Fruit fly (Drosophila melanogaster) whole organism, adult: Measurements from ENCODE around the gene APC4.
A peak's percentile ranks its signal among the peaks of the same experiment; 100 is the strongest.
"Not testable (repeated sequence)": the region's sequence is repeated elsewhere in the genome, so short reads cannot be mapped to it uniquely, and the experiment has no call there.

Experiments used
- CG11617 ChIP-seq: fragments of 200-800 bp; sonication (Bioruptor generic); optimal IDR thresholded peaks from 2 replicates; lab custom pipeline; 2017; ENCODE audit warnings: mild to moderate bottlenecking, missing biosample characterization, missing genetic modification reagents, missing genetic modification characterization
- CG12768 ChIP-seq: fragments of 200-800 bp; sonication (Bioruptor generic); optimal IDR thresholded peaks from 2 replicates; lab custom pipeline; 2017; ENCODE audit warnings: missing biosample characterization, missing genetic modification characterization, mild to moderate bottlenecking, moderate library complexity, missing genetic modification reagents
- CG14711 ChIP-seq: fragments of 200-800 bp; sonication (Bioruptor generic); optimal IDR thresholded peaks from 2 replicates; lab custom pipeline; 2018; ENCODE audit warnings: missing biosample characterization, mild to moderate bottlenecking, missing genetic modification characterization, moderate library complexity
- CG1620 ChIP-seq: fragments of 200-800 bp; sonication (Bioruptor generic); optimal IDR thresholded peaks from 2 replicates; lab custom pipeline; 2016; ENCODE audit warnings: missing biosample characterization, missing genetic modification characterization
- CG33017 ChIP-seq: fragments of 200-800 bp; sonication (Bioruptor generic); optimal IDR thresholded peaks from 2 replicates; lab custom pipeline; 2018; ENCODE audit warnings: missing biosample characterization, mild to moderate bottlenecking, missing genetic modification characterization, moderate library complexity
- CG5204 ChIP-seq: fragments of 200-800 bp; sonication (Bioruptor generic); optimal IDR thresholded peaks from 2 replicates; lab custom pipeline; 2016; ENCODE audit warnings: missing biosample characterization, missing genetic modification characterization
- CG7045 ChIP-seq: fragments of 200-800 bp; sonication (Bioruptor generic); optimal IDR thresholded peaks from 2 replicates; lab custom pipeline; 2017; ENCODE audit warnings: missing biosample characterization, mild to moderate bottlenecking, missing genetic modification characterization
- CG7101 ChIP-seq: fragments of 200-800 bp; sonication (Bioruptor generic); optimal IDR thresholded peaks from 2 replicates; lab custom pipeline; 2018; ENCODE audit warnings: missing biosample characterization, mild to moderate bottlenecking, missing genetic modification characterization, moderate library complexity
- Clk ChIP-seq: fragments of 200-800 bp; sonication (Bioruptor generic); optimal IDR thresholded peaks from 2 replicates; lab custom pipeline; 2017; ENCODE audit warnings: missing biosample characterization, missing genetic modification characterization
- Crg-1 ChIP-seq: fragments of 200-800 bp; sonication (Bioruptor generic); optimal IDR thresholded peaks from 2 replicates; lab custom pipeline; 2016; ENCODE audit warnings: missing biosample characterization, missing genetic modification characterization
- Hr96 ChIP-seq: fragments of 200-800 bp; sonication (Bioruptor generic); optimal IDR thresholded peaks from 2 replicates; lab custom pipeline; 2016; ENCODE audit warnings: missing biosample characterization, missing genetic modification characterization
- Mnt ChIP-seq: fragments of 200-800 bp; sonication (Bioruptor generic); optimal IDR thresholded peaks from 2 replicates; lab custom pipeline; 2016; ENCODE audit warnings: missing biosample characterization, mild to moderate bottlenecking, missing genetic modification characterization
- bab1 ChIP-seq: fragments of 200-800 bp; sonication (Bioruptor generic); optimal IDR thresholded peaks from 3 replicates; lab custom pipeline; 2019; ENCODE audit warnings: missing biosample characterization, mild to moderate bottlenecking, missing genetic modification characterization, moderate library complexity
- cic ChIP-seq: fragments of 200-800 bp; sonication (Bioruptor generic); optimal IDR thresholded peaks from 2 replicates; lab custom pipeline; 2017; ENCODE audit warnings: missing biosample characterization, mild to moderate bottlenecking, missing genetic modification characterization, moderate library complexity
- cnc ChIP-seq, 2 experiments: fragments of >200 bp; optimal IDR thresholded peaks; 2 replicates each; lab custom pipeline; 2017
- kay ChIP-seq: fragments of 200-800 bp; sonication (Bioruptor generic); peaks from one replicate; lab custom pipeline; 2016; ENCODE audit warnings: missing biosample characterization, missing genetic modification characterization, borderline replicate concordance
- ovo ChIP-seq: fragments of 200-800 bp; sonication (Bioruptor generic); optimal IDR thresholded peaks from 2 replicates; lab custom pipeline; 2016; ENCODE audit warnings: missing biosample characterization, missing genetic modification characterization
- pad ChIP-seq: fragments of 200-800 bp; sonication (Bioruptor generic); optimal IDR thresholded peaks from 3 replicates; lab custom pipeline; 2017; ENCODE audit warnings: missing biosample characterization, missing genetic modification characterization, mild to moderate bottlenecking, moderate library complexity, missing genetic modification reagents
- tj ChIP-seq: fragments of 200-800 bp; sonication (Bioruptor generic); optimal IDR thresholded peaks from 3 replicates; lab custom pipeline; 2017; ENCODE audit warnings: missing biosample characterization, mild to moderate bottlenecking, missing genetic modification characterization, moderate library complexity
- toe ChIP-seq: fragments of 200-800 bp; sonication (Bioruptor generic); optimal IDR thresholded peaks from 2 replicates; lab custom pipeline; 2016; ENCODE audit warnings: missing biosample characterization, missing genetic modification characterization

The APC4 gene

dm6 chrX:9077558-9077957 lies 5.2 kb upstream of the APC4 start:
- no peak for TF ChIP-seq CG14711 (tag; lab: Kevin White, UChicago)
- TF ChIP-seq CG7045 (GFP tag; lab: Kevin White, UChicago) = no peak
- no peak for TF ChIP-seq CG12768
- no peak for TF ChIP-seq ovo (GFP tag; lab: Kevin White, UChicago)
- no peak for TF ChIP-seq CG5204 (GFP tag; lab: Kevin White, UChicago)
- TF ChIP-seq Mnt (GFP tag; lab: Kevin White, UChicago) = no peak
- no peak for TF ChIP-seq cnc (optimal IDR thresholded peaks at IDR 0.05; lab: Kevin White, UChicago)
- no peak for TF ChIP-seq bab1 (GFP tag; lab: Kevin White, UChicago)
- TF ChIP-seq Crg-1 = no peak
- no peak for TF ChIP-seq pad (GFP tag; lab: Kevin White, UChicago)
- TF ChIP-seq CG1620 = no peak
- TF ChIP-seq CG11617 (GFP tag; lab: Kevin White, UChicago) = no peak
- TF ChIP-seq Clk (GFP tag; lab: Kevin White, UChicago) = no peak
- TF ChIP-seq CG7101 (tag; lab: Kevin White, UChicago) = no peak
- TF ChIP-seq kay (GFP tag; lab: Kevin White, UChicago) = no peak
- no peak for TF ChIP-seq cic (GFP tag; lab: Kevin White, UChicago)
- TF ChIP-seq Hr96 (GFP tag; lab: Kevin White, UChicago) = no peak
- TF ChIP-seq tj (GFP tag; lab: Kevin White, UChicago) = no peak
- no peak for TF ChIP-seq CG33017 (tag; lab: Kevin White, UChicago)

DNA sequence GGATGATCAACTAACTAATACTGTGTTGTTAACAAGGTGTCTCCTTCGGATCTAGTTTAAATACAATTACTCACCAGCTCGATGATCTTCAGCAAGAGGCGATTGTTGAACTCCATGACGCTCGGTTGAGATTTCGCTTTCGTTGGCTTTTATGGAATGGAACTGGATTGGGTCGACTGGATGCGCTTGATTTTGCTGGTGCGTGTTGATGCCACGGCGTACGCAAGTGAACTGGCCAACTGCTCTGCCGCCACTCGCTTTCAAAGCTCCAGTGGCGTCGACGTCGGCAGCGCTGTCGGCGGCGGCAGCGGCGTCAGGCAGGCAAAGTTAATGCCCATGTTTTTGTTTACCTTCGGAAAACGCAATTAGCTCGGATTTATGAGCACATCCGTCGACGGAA lies 4.5 kb upstream of the APC4 start, which contains the start of gene CG44325:
TSS of gene CG44325 (minus strand) at position 237 of the 400 bp plus-strand sequence.
- TF ChIP-seq CG12768 (no peak), cic (GFP tag; lab: Kevin White, UChicago) (no peak), bab1 (GFP tag; lab: Kevin White, UChicago) (peak; percentile 27), CG7045 (GFP tag; lab: Kevin White, UChicago) (no peak), Mnt (GFP tag; lab: Kevin White, UChicago) (no peak), CG7101 (tag; lab: Kevin White, UChicago) (no peak), CG11617 (GFP tag; lab: Kevin White, UChicago) (no peak), CG33017 (tag; lab: Kevin White, UChicago) (no peak)

DNA sequence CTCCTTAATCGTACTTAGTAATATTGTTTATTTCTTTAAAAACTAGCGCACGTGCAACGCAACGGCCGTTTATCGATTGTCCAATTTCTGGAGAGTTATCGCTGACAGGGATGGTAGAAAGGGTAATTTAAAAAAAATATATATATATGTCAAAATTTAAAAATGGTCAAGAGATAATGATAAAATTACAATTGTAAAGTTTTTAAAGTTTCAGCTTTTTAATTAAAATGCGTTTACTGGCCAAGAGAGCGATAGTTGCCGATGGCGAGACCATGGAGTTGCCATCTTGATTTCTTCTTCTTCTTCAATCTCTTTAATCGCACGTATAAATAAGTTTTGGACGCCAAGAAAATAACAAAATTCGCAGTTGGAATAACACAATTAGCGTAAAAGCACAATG lies 1.8 kb upstream of the APC4 start, which contains the start of the genes CG7246 and HP1b:
TSS of gene CG7246 (minus strand) at position 96 of the 400 bp plus-strand sequence.
TSS of gene HP1b (plus strand) at position 102 of the 400 bp plus-strand sequence.
- TF ChIP-seq CG33017 (tag; lab: Kevin White, UChicago) (peak; percentile 20), CG14711 (tag; lab: Kevin White, UChicago) (peak; percentile 79), Crg-1 (no peak), CG7045 (GFP tag; lab: Kevin White, UChicago) (peak; percentile 40), Mnt (GFP tag; lab: Kevin White, UChicago) (peak; percentile 97), CG5204 (GFP tag; lab: Kevin White, UChicago) (peak; percentile 60), cic (GFP tag; lab: Kevin White, UChicago) (no peak), CG11617 (GFP tag; lab: Kevin White, UChicago) (peak; percentile 72), Hr96 (GFP tag; lab: Kevin White, UChicago) (no peak), Clk (GFP tag; lab: Kevin White, UChicago) (no peak), CG1620 (peak; percentile 59), CG12768 (peak; percentile 11), ovo (GFP tag; lab: Kevin White, UChicago) (no peak), cnc (optimal IDR thresholded peaks at IDR 0.05; lab: Kevin White, UChicago) (no peak), bab1 (GFP tag; lab: Kevin White, UChicago) (peak; percentile 90), tj (GFP tag; lab: Kevin White, UChicago) (peak; percentile 43), toe (peak; percentile 28), pad (GFP tag; lab: Kevin White, UChicago) (peak; percentile 24), CG7101 (tag; lab: Kevin White, UChicago) (peak; percentile 73)

DNA sequence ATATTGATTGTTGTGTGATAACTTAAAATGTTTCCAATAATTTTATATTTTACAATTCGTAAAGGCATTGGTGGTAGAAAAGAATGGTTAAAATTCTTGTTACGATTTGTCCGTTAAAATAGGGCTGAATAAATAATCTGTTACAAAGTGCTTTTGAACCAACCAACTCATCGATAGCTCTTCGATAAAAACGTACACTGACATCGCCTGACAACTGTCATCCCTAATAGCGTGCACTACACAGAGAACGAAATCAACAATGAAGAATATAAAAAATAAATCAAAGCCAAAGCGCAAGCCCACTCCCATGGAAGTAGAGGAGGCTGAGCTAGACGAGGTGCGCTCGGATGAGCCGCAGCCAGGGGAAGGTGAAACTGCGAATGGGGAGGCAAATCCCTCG lies 3.0 kb downstream of the APC4 start, which contains the start of gene CG32708:
TSS of gene CG32708 (plus strand) at position 207 of the 400 bp plus-strand sequence.
- TF ChIP-seq Mnt (GFP tag; lab: Kevin White, UChicago) (peak; percentile 43), bab1 (GFP tag; lab: Kevin White, UChicago) (peak; percentile 66), pad (GFP tag; lab: Kevin White, UChicago) (no peak)

- not testable (repeated sequence) for TF ChIP-seq kay (GFP tag; lab: Kevin White, UChicago); CG5204 (GFP tag; lab: Kevin White, UChicago); CG33017 (tag; lab: Kevin White, UChicago)
Observed at dm6 chrX:9086702-9087179, 4.0 kb downstream of the APC4 start, which contains the start of gene CG32706. Gene CG32706 (plus strand): TSS chrX:9087129.

dm6 chrX:9087920-9088417 lies 5.2 kb downstream of the APC4 start, which contains the start of gene CG6999:
Gene CG6999 (plus strand): TSS chrX:9088367.
- not testable (repeated sequence) for TF ChIP-seq Hr96, kay, tj (GFP tag; lab: Kevin White, UChicago)
